Fruit fly (Drosophila melanogaster) whole organism, embryonic: ENCODE measurements around the gene sesB.

Experiments
- ATbp ChIP-seq: fragments of 200-800 bp; sonication (Bioruptor generic); optimal IDR thresholded peaks from 2 replicates; lab custom pipeline; 2017; ENCODE audit warnings: missing biosample characterization, mild to moderate bottlenecking, missing genetic modification characterization, missing genetic modification reagents
- Antp ChIP-seq: fragments of 200-800 bp; sonication (Bioruptor generic); optimal IDR thresholded peaks from 3 replicates; lab custom pipeline; 2016; ENCODE audit warnings: missing biosample characterization, missing genetic modification characterization
- Atf3 ChIP-seq: fragments of 200-800 bp; sonication (Bioruptor generic); optimal IDR thresholded peaks from 3 replicates; lab custom pipeline; 2016; ENCODE audit warnings: missing biosample characterization, missing genetic modification characterization
- Atf6 ChIP-seq: fragments of 200-800 bp; sonication (Bioruptor generic); IDR thresholded peaks from 2 replicates; pipeline ENCODE4 v1.3.6; 2022; ENCODE audit warnings: missing biosample characterization, missing genetic modification characterization
- BtbVII ChIP-seq: fragments of 200-800 bp; sonication (Bioruptor generic); optimal IDR thresholded peaks from 3 replicates; lab custom pipeline; 2017; ENCODE audit warnings: missing biosample characterization, mild to moderate bottlenecking, missing genetic modification characterization
- CG11560 ChIP-seq: fragments of 200-800 bp; sonication (Bioruptor generic); IDR thresholded peaks from 3 replicates; pipeline ENCODE4 v1.3.6; 2022; ENCODE audit warnings: missing biosample characterization, missing genetic modification characterization
- CG11695 ChIP-seq: fragments of 200-800 bp; sonication (Bioruptor generic); IDR thresholded peaks from 3 replicates; pipeline ENCODE4 v1.3.6; 2022; ENCODE audit warnings: missing biosample characterization, missing genetic modification characterization
- CG11696 ChIP-seq: fragments of 200-800 bp; sonication (Bioruptor generic); IDR thresholded peaks from 2 replicates; pipeline ENCODE4 v1.3.6; 2022; ENCODE audit warnings: missing biosample characterization, missing genetic modification characterization
- CG12769 ChIP-seq: fragments of 200-800 bp; sonication (Bioruptor generic); optimal IDR thresholded peaks from 2 replicates; lab custom pipeline; 2019; ENCODE audit warnings: missing biosample characterization, mild to moderate bottlenecking, missing genetic modification characterization, moderate library complexity
- CG1602 ChIP-seq: fragments of 200-800 bp; sonication (Bioruptor generic); optimal IDR thresholded peaks from 3 replicates; lab custom pipeline; 2016; ENCODE audit warnings: missing biosample characterization, missing genetic modification characterization
- CG17186 ChIP-seq: fragments of 200-800 bp; sonication (Bioruptor generic); optimal IDR thresholded peaks from 3 replicates; lab custom pipeline; 2017; ENCODE audit warnings: missing biosample characterization, missing genetic modification reagents, missing genetic modification characterization
- CG18262 ChIP-seq: fragments of 200-800 bp; optimal IDR thresholded peaks from 3 replicates; lab custom pipeline; 2019; ENCODE audit warnings: missing biosample characterization, mild to moderate bottlenecking, missing genetic modification characterization, moderate library complexity
- CG2202 ChIP-seq: fragments of 200-800 bp; sonication (Bioruptor generic); optimal IDR thresholded peaks from 2 replicates; lab custom pipeline; 2018; ENCODE audit warnings: missing biosample characterization, mild to moderate bottlenecking, missing genetic modification characterization
- CG32532 ChIP-seq: fragments of 200-800 bp; sonication (Bioruptor generic); IDR thresholded peaks from 2 replicates; pipeline ENCODE4 v1.3.6; 2022; ENCODE audit warnings: missing biosample characterization, missing genetic modification characterization
- CG32772 ChIP-seq: fragments of 200-800 bp; sonication (Bioruptor generic); IDR thresholded peaks from 2 replicates; pipeline ENCODE4 v1.3.6; 2022; ENCODE audit warnings: missing biosample characterization, missing genetic modification characterization
- CG33213 ChIP-seq: fragments of 200-800 bp; sonication (Bioruptor generic); optimal IDR thresholded peaks from 3 replicates; lab custom pipeline; 2016; ENCODE audit warnings: missing biosample characterization, missing genetic modification characterization
- CG3407 ChIP-seq: fragments of 200-800 bp; sonication (Bioruptor generic); optimal IDR thresholded peaks from 2 replicates; lab custom pipeline; 2018; ENCODE audit warnings: missing biosample characterization, mild to moderate bottlenecking, missing genetic modification characterization
- CG34224 ChIP-seq: fragments of 200-800 bp; sonication (Bioruptor generic); IDR thresholded peaks from 3 replicates; pipeline ENCODE4 v1.3.6; 2022; ENCODE audit warnings: missing biosample characterization, missing genetic modification characterization; ENCODE audit not compliant: partially characterized antibody
- CG4360 ChIP-seq: fragments of 200-800 bp; sonication (Bioruptor generic); IDR thresholded peaks from 2 replicates; pipeline ENCODE4 v1.3.6; 2022; ENCODE audit warnings: missing biosample characterization, missing genetic modification characterization
- CG6254 ChIP-seq: fragments of 200-800 bp; sonication (Bioruptor generic); optimal IDR thresholded peaks from 3 replicates; lab custom pipeline; 2017; ENCODE audit warnings: mild to moderate bottlenecking, missing biosample characterization, missing genetic modification reagents, missing genetic modification characterization
- CG6791 ChIP-seq: fragments of 200-800 bp; sonication (Bioruptor generic); IDR thresholded peaks from 3 replicates; pipeline ENCODE4 v1.3.6; 2022; ENCODE audit warnings: missing biosample characterization, missing genetic modification characterization; ENCODE audit not compliant: partially characterized antibody
- CG7745 ChIP-seq: fragments of 200-800 bp; sonication (Bioruptor generic); optimal IDR thresholded peaks from 2 replicates; lab custom pipeline; 2018; ENCODE audit warnings: missing biosample characterization, mild to moderate bottlenecking, missing genetic modification characterization, moderate library complexity
- CG8089 ChIP-seq: fragments of 200-800 bp; sonication (Bioruptor generic); optimal IDR thresholded peaks from 3 replicates; lab custom pipeline; 2016; ENCODE audit warnings: missing biosample characterization, missing genetic modification characterization
- Drgx ChIP-seq: fragments of 200-800 bp; sonication (Bioruptor generic); IDR thresholded peaks from 2 replicates; pipeline ENCODE4 v1.3.6; 2022; ENCODE audit warnings: missing biosample characterization, missing genetic modification characterization
- Fer2 ChIP-seq: fragments of 200-800 bp; sonication (Bioruptor generic); optimal IDR thresholded peaks from 2 replicates; lab custom pipeline; 2018; ENCODE audit warnings: missing biosample characterization, mild to moderate bottlenecking, missing genetic modification characterization, moderate library complexity
- Pdp1 ChIP-seq, 2 experiments: fragments of 200-800 bp; sonication (Bioruptor generic); optimal IDR thresholded peaks; 3 replicates each; lab custom pipeline; 2016; ENCODE audit warnings: missing biosample characterization in 2 of 2, missing genetic modification characterization in 2 of 2, mild to moderate bottlenecking in 1 of 2, moderate library complexity in 1 of 2
- Scr ChIP-seq: fragments of 200-800 bp; sonication (Bioruptor generic); IDR thresholded peaks from 2 replicates; pipeline ENCODE4 v1.3.6; 2022; ENCODE audit warnings: missing biosample characterization, missing genetic modification characterization; ENCODE audit not compliant: partially characterized antibody
- Sin3A ChIP-seq: fragments of >200 bp; optimal IDR thresholded peaks from 2 replicates; lab custom pipeline; 2018
- Trl ChIP-seq, 3 experiments: fragments of >200 bp in 2 of 3; fragments of 200-800 bp in 1 of 3; sonication (Bioruptor generic) in 1 of 3; optimal IDR thresholded peaks; 2 replicates in 1 of 3; 3 replicates in 2 of 3; lab custom pipeline; 2016 to 2017; ENCODE audit warnings: missing biosample characterization in 1 of 3, missing genetic modification characterization in 1 of 3
- ab ChIP-seq: fragments of 200-800 bp; sonication (Bioruptor generic); optimal IDR thresholded peaks from 2 replicates; lab custom pipeline; 2016; ENCODE audit warnings: missing biosample characterization, missing genetic modification characterization
- ash1 ChIP-seq: fragments of 200-800 bp; sonication (Bioruptor generic); optimal IDR thresholded peaks from 2 replicates; lab custom pipeline; 2018; ENCODE audit warnings: missing biosample characterization, mild to moderate bottlenecking, missing genetic modification characterization
- chn ChIP-seq: fragments of 200-800 bp; sonication (Bioruptor generic); optimal IDR thresholded peaks from 2 replicates; lab custom pipeline; 2016; ENCODE audit warnings: missing biosample characterization, missing genetic modification characterization
- ci ChIP-seq: fragments of 200-800 bp; sonication (Bioruptor generic); IDR thresholded peaks from 3 replicates; pipeline ENCODE4 v1.3.6; 2022; ENCODE audit warnings: missing biosample characterization, missing genetic modification characterization
- crol ChIP-seq: fragments of 200-800 bp; sonication (Bioruptor generic); IDR thresholded peaks from 2 replicates; pipeline ENCODE4 v1.3.6; 2022; ENCODE audit warnings: missing biosample characterization, missing genetic modification characterization
- ems ChIP-seq: fragments of 200-800 bp; sonication (Bioruptor generic); optimal IDR thresholded peaks from 3 replicates; lab custom pipeline; 2016; ENCODE audit warnings: missing biosample characterization, missing genetic modification characterization
- gt ChIP-seq: fragments of 200-800 bp; sonication (Bioruptor generic); IDR thresholded peaks from 2 replicates; pipeline ENCODE4 v1.3.6; 2022; ENCODE audit warnings: missing biosample characterization, missing genetic modification characterization
- hkb ChIP-seq, 2 experiments: fragments of 200-800 bp in 1 of 2; fragments of >200 bp in 1 of 2; sonication (Bioruptor generic) in 1 of 2; IDR thresholded peaks in 1 of 2; optimal IDR thresholded peaks in 1 of 2; 2 replicates each; pipeline versions ENCODE4 v1.3.6 to Lab custom; 2017 to 2022; ENCODE audit warnings: missing biosample characterization in 1 of 2, missing genetic modification characterization in 1 of 2
- jigr1 ChIP-seq: fragments of 200-800 bp; sonication (Bioruptor generic); IDR thresholded peaks from 3 replicates; pipeline ENCODE4 v1.3.6; 2022; ENCODE audit warnings: missing biosample characterization, missing genetic modification characterization
- lov ChIP-seq, 2 experiments: fragments of 200-800 bp in 1 of 2; fragments of >200 bp in 1 of 2; sonication (Bioruptor generic) in 1 of 2; IDR thresholded peaks in 1 of 2; optimal IDR thresholded peaks in 1 of 2; 2 replicates in 1 of 2; 3 replicates in 1 of 2; pipeline versions ENCODE4 v1.3.6 to Lab custom; 2017 to 2022; ENCODE audit warnings: missing biosample characterization in 1 of 2, missing genetic modification characterization in 1 of 2
- row ChIP-seq: fragments of 200-800 bp; sonication (Bioruptor generic); IDR thresholded peaks from 3 replicates; pipeline ENCODE4 v1.3.6; 2022; ENCODE audit warnings: missing biosample characterization, missing genetic modification characterization
- salm ChIP-seq: fragments of 200-800 bp; sonication (Bioruptor generic); optimal IDR thresholded peaks from 2 replicates; lab custom pipeline; 2018; ENCODE audit warnings: missing biosample characterization, mild to moderate bottlenecking, missing genetic modification characterization
- sens-2 ChIP-seq: fragments of 200-800 bp; sonication (Bioruptor generic); IDR thresholded peaks from 2 replicates; pipeline ENCODE4 v1.3.6; 2022; ENCODE audit warnings: missing biosample characterization, missing genetic modification characterization
- sisA ChIP-seq: fragments of 200-800 bp; sonication (Bioruptor generic); IDR thresholded peaks from 2 replicates; pipeline ENCODE4 v1.3.6; 2022; ENCODE audit warnings: missing biosample characterization, missing genetic modification characterization
- tgo ChIP-seq: fragments of 200-800 bp; sonication (Bioruptor generic); IDR thresholded peaks from 3 replicates; pipeline ENCODE4 v1.3.6; 2022; ENCODE audit warnings: missing biosample characterization, missing genetic modification characterization
- tll ChIP-seq, 2 experiments: fragments of 200-800 bp in 1 of 2; fragments of >200 bp in 1 of 2; sonication (Bioruptor generic) in 1 of 2; optimal IDR thresholded peaks; 2 replicates each; lab custom pipeline; 2017 to 2019; ENCODE audit warnings: missing biosample characterization in 2 of 2, missing genetic modification characterization in 2 of 2, mild to moderate bottlenecking in 1 of 2, moderate library complexity in 1 of 2
- twi ChIP-seq: fragments of 200-800 bp; optimal IDR thresholded peaks from 2 replicates; lab custom pipeline; 2019; ENCODE audit warnings: missing biosample characterization, mild to moderate bottlenecking, missing genetic modification characterization, moderate library complexity
- vvl ChIP-seq: fragments of 200-800 bp; sonication (Bioruptor generic); IDR thresholded peaks from 2 replicates; pipeline ENCODE4 v1.3.6; 2022; ENCODE audit warnings: missing biosample characterization, missing genetic modification characterization
- zf30C ChIP-seq: fragments of 200-800 bp; sonication (Bioruptor generic); optimal IDR thresholded peaks from 3 replicates; lab custom pipeline; 2018; ENCODE audit warnings: missing biosample characterization, mild to moderate bottlenecking, missing genetic modification characterization

sesB gene

DNA sequence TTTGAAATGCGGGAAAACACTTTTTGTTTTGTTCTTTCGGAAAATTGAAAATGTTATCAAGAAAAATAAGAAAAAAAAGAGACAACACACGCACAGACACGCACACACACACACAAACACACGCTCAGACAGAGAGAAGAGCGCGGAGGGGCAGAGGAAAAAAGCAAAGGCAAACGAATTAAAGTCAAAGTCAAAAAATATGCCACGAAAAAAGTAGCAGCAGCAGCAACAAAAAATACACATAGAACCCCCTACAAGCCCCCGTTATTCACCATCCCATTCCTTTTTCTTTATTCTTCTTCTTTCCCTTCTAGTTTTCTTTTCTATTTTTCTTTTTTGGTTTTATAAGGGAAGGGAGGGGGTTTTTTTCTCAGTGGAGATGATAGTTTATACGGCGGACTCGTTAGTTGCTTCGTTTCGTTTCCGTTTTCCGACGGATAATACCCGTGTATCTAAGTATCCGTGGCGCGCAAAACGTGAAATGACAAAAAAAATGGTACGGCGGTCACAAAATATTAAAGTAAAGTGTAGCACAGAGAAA, 28.1 kb upstream of the sesB start (continued):
- TF ChIP-seq CG12769, result no peak
- peak; percentile 14; the same call in 1 of the 2 replicates for TF ChIP-seq CG4360 (GFP tag; lab: Robert Waterston, UW)
- no peak for TF ChIP-seq twi (tag; lab: Kevin White, UChicago)
- no peak for TF ChIP-seq tgo (GFP tag; lab: Robert Waterston, UW)
- TF ChIP-seq Trl (optimal IDR thresholded peaks at IDR 0.05; lab: Kevin White, UChicago), result no peak
- TF ChIP-seq Trl (GFP tag; optimal IDR thresholded peaks at IDR 0.05; lab: Kevin White, UChicago), result no peak
- TF ChIP-seq Atf3, result peak; percentile 23
- no peak for TF ChIP-seq CG1602 (GFP tag; lab: Kevin White, UChicago)
- TF ChIP-seq CG6254 (GFP tag; lab: Kevin White, UChicago), result peak; percentile 84
- no peak for TF ChIP-seq CG8089 (GFP tag; lab: Kevin White, UChicago)
- TF ChIP-seq CG11560 (tag; lab: Robert Waterston, UW), result no peak
- TF ChIP-seq chn (GFP tag; lab: Kevin White, UChicago), result no peak
- no peak for TF ChIP-seq CG3407 (GFP tag; lab: Kevin White, UChicago)
- no peak for TF ChIP-seq CG7745 (tag; lab: Kevin White, UChicago)
- TF ChIP-seq zf30C (GFP tag; lab: Kevin White, UChicago), result peak; percentile 78
- no peak for TF ChIP-seq ems (GFP tag; lab: Kevin White, UChicago)
- no peak for TF ChIP-seq Scr (GFP tag; lab: Robert Waterston, UW)
- no peak for TF ChIP-seq hkb (optimal IDR thresholded peaks at IDR 0.05; lab: Kevin White, UChicago)
- no peak for TF ChIP-seq hkb (GFP tag; IDR thresholded peaks at IDR 0.05; lab: Robert Waterston, UW)
- no peak for TF ChIP-seq Fer2 (tag; lab: Kevin White, UChicago)
- 0 out of 2 replicates have a peak, but pooled peaks have one; percentile 6 for TF ChIP-seq Atf6 (GFP tag; lab: Robert Waterston, UW)
- TF ChIP-seq CG33213, result no peak
- no peak for TF ChIP-seq Antp (GFP tag; lab: Kevin White, UChicago)
- TF ChIP-seq row (GFP tag; lab: Robert Waterston, UW), result no peak
- no peak for TF ChIP-seq CG18262 (tag; lab: Kevin White, UChicago)
- peak; percentile 51; the same call in 1 of the 2 replicates for TF ChIP-seq CG32772
- TF ChIP-seq Sin3A (lab: Kevin White, UChicago), result no peak
- no peak for TF ChIP-seq salm (tag; lab: Kevin White, UChicago)
- 0 out of 3 replicates have a peak, but pooled peaks have one; percentile 36 for TF ChIP-seq CG6791 (GFP tag; lab: Robert Waterston, UW)
- no peak for TF ChIP-seq BtbVII (GFP tag; lab: Kevin White, UChicago)
- TF ChIP-seq CG17186 (GFP tag; lab: Kevin White, UChicago), result no peak
- TF ChIP-seq ash1, result no peak
- TF ChIP-seq gt (GFP tag; lab: Robert Waterston, UW), result no peak
- 0 out of 2 replicates have a peak, but pooled peaks have one; percentile 10 for TF ChIP-seq sisA (GFP tag; lab: Robert Waterston, UW)
- TF ChIP-seq jigr1 (GFP tag; lab: Robert Waterston, UW), result no peak
- no peak for TF ChIP-seq lov (optimal IDR thresholded peaks at IDR 0.05; lab: Kevin White, UChicago)
- TF ChIP-seq lov (GFP tag; IDR thresholded peaks at IDR 0.05; lab: Robert Waterston, UW), result no peak

DNA sequence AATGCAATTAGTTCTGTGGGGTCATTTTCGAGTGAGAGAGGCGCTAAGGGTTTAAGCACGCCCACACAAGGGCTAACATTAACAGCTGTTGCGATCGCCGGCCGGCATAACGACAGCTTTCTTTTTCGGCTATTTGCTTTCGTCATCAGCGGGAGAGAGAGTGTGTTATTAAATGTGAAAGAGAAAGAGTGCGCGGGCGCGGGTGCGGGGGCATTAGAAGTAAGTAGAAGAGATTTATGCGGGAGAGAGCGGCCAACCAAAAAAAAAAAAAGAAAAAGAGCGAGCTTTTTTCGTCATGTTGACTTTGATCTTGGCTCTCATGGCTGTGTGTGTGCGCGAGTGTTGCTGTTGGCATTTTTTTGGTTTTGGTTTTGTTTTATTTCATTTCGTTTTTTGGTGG, 27.4 kb upstream of the sesB start:
- peak in 1 of 2 experiments; percentile 57 for TF ChIP-seq Pdp1 (GFP tag; optimal IDR thresholded peaks at IDR 0.05; lab: Kevin White, UChicago)
- no peak for TF ChIP-seq ab (GFP tag; lab: Kevin White, UChicago)
- TF ChIP-seq crol, result peak; percentile 96
- TF ChIP-seq tll (GFP tag; optimal IDR thresholded peaks at IDR 0.05; lab: Kevin White, UChicago), result no peak
- peak; percentile 11 for TF ChIP-seq BtbVII (GFP tag; lab: Kevin White, UChicago)
- 0 out of 3 replicates have a peak, but pooled peaks have one; percentile 7 for TF ChIP-seq CG11695
- TF ChIP-seq CG34224 (GFP tag; lab: Robert Waterston, UW), result peak; percentile 14; the same call in 1 of the 3 replicates
- peak; percentile 50; the same call in 1 of the 3 replicates for TF ChIP-seq ci (GFP tag; lab: Robert Waterston, UW)
- peak; percentile 80 to 87 for TF ChIP-seq Trl (optimal IDR thresholded peaks at IDR 0.05; lab: Kevin White, UChicago)
- peak; percentile 6 for TF ChIP-seq Trl (GFP tag; optimal IDR thresholded peaks at IDR 0.05; lab: Kevin White, UChicago)
- TF ChIP-seq vvl (GFP tag; lab: Robert Waterston, UW), result peak; percentile 34; the same call in 1 of the 2 replicates
- TF ChIP-seq CG11696, result no peak
- peak; percentile 49 for TF ChIP-seq Drgx
- no peak for TF ChIP-seq CG2202 (tag; lab: Kevin White, UChicago)
- peak; percentile 19 for TF ChIP-seq ATbp (GFP tag; lab: Kevin White, UChicago)
- peak; percentile 30; the same call in 1 of the 2 replicates for TF ChIP-seq CG32772
- 0 out of 2 replicates have a peak, but pooled peaks have one; percentile 17 for TF ChIP-seq CG32532 (GFP tag; lab: Robert Waterston, UW)
- peak; percentile 47; the same call in 1 of the 2 replicates for TF ChIP-seq sens-2 (GFP tag; lab: Robert Waterston, UW)
